Fruit fly (Drosophila melanogaster) whole organism, adult: Measurements from ENCODE around the gene NLaz.

ENCODE experiments used
- CG11617 ChIP-seq: fragments of 200-800 bp; sonication (Bioruptor generic); optimal IDR thresholded peaks from 2 replicates; lab custom pipeline; 2017; ENCODE audit warnings: mild to moderate bottlenecking, missing biosample characterization, missing genetic modification reagents, missing genetic modification characterization
- CG12768 ChIP-seq: fragments of 200-800 bp; sonication (Bioruptor generic); optimal IDR thresholded peaks from 2 replicates; lab custom pipeline; 2017; ENCODE audit warnings: missing biosample characterization, missing genetic modification characterization, mild to moderate bottlenecking, moderate library complexity, missing genetic modification reagents
- CG14711 ChIP-seq: fragments of 200-800 bp; sonication (Bioruptor generic); optimal IDR thresholded peaks from 2 replicates; lab custom pipeline; 2018; ENCODE audit warnings: missing biosample characterization, mild to moderate bottlenecking, missing genetic modification characterization, moderate library complexity
- CG1620 ChIP-seq: fragments of 200-800 bp; sonication (Bioruptor generic); optimal IDR thresholded peaks from 2 replicates; lab custom pipeline; 2016; ENCODE audit warnings: missing biosample characterization, missing genetic modification characterization
- CG33017 ChIP-seq: fragments of 200-800 bp; sonication (Bioruptor generic); optimal IDR thresholded peaks from 2 replicates; lab custom pipeline; 2018; ENCODE audit warnings: missing biosample characterization, mild to moderate bottlenecking, missing genetic modification characterization, moderate library complexity
- CG5204 ChIP-seq: fragments of 200-800 bp; sonication (Bioruptor generic); optimal IDR thresholded peaks from 2 replicates; lab custom pipeline; 2016; ENCODE audit warnings: missing biosample characterization, missing genetic modification characterization
- CG7045 ChIP-seq: fragments of 200-800 bp; sonication (Bioruptor generic); optimal IDR thresholded peaks from 2 replicates; lab custom pipeline; 2017; ENCODE audit warnings: missing biosample characterization, mild to moderate bottlenecking, missing genetic modification characterization
- CG7101 ChIP-seq: fragments of 200-800 bp; sonication (Bioruptor generic); optimal IDR thresholded peaks from 2 replicates; lab custom pipeline; 2018; ENCODE audit warnings: missing biosample characterization, mild to moderate bottlenecking, missing genetic modification characterization, moderate library complexity
- Clk ChIP-seq: fragments of 200-800 bp; sonication (Bioruptor generic); optimal IDR thresholded peaks from 2 replicates; lab custom pipeline; 2017; ENCODE audit warnings: missing biosample characterization, missing genetic modification characterization
- Crg-1 ChIP-seq: fragments of 200-800 bp; sonication (Bioruptor generic); optimal IDR thresholded peaks from 2 replicates; lab custom pipeline; 2016; ENCODE audit warnings: missing biosample characterization, missing genetic modification characterization
- Hr96 ChIP-seq: fragments of 200-800 bp; sonication (Bioruptor generic); optimal IDR thresholded peaks from 2 replicates; lab custom pipeline; 2016; ENCODE audit warnings: missing biosample characterization, missing genetic modification characterization
- Mnt ChIP-seq: fragments of 200-800 bp; sonication (Bioruptor generic); optimal IDR thresholded peaks from 2 replicates; lab custom pipeline; 2016; ENCODE audit warnings: missing biosample characterization, mild to moderate bottlenecking, missing genetic modification characterization
- bab1 ChIP-seq: fragments of 200-800 bp; sonication (Bioruptor generic); optimal IDR thresholded peaks from 3 replicates; lab custom pipeline; 2019; ENCODE audit warnings: missing biosample characterization, mild to moderate bottlenecking, missing genetic modification characterization, moderate library complexity
- cic ChIP-seq: fragments of 200-800 bp; sonication (Bioruptor generic); optimal IDR thresholded peaks from 2 replicates; lab custom pipeline; 2017; ENCODE audit warnings: missing biosample characterization, mild to moderate bottlenecking, missing genetic modification characterization, moderate library complexity
- cnc ChIP-seq, 2 experiments: fragments of >200 bp; optimal IDR thresholded peaks; 2 replicates each; lab custom pipeline; 2017
- kay ChIP-seq: fragments of 200-800 bp; sonication (Bioruptor generic); peaks from one replicate; lab custom pipeline; 2016; ENCODE audit warnings: missing biosample characterization, missing genetic modification characterization, borderline replicate concordance
- ovo ChIP-seq: fragments of 200-800 bp; sonication (Bioruptor generic); optimal IDR thresholded peaks from 2 replicates; lab custom pipeline; 2016; ENCODE audit warnings: missing biosample characterization, missing genetic modification characterization
- pad ChIP-seq: fragments of 200-800 bp; sonication (Bioruptor generic); optimal IDR thresholded peaks from 3 replicates; lab custom pipeline; 2017; ENCODE audit warnings: missing biosample characterization, missing genetic modification characterization, mild to moderate bottlenecking, moderate library complexity, missing genetic modification reagents
- tj ChIP-seq: fragments of 200-800 bp; sonication (Bioruptor generic); optimal IDR thresholded peaks from 3 replicates; lab custom pipeline; 2017; ENCODE audit warnings: missing biosample characterization, mild to moderate bottlenecking, missing genetic modification characterization, moderate library complexity
- toe ChIP-seq: fragments of 200-800 bp; sonication (Bioruptor generic); optimal IDR thresholded peaks from 2 replicates; lab custom pipeline; 2016; ENCODE audit warnings: missing biosample characterization, missing genetic modification characterization

Gene NLaz

dm6 chr2L:1361771-1362632, at the start of gene NLaz:
TSS of gene NLaz (minus strand) at chr2L:1361821.
- peak; percentile 24 for TF ChIP-seq CG5204 (GFP tag; lab: Kevin White, UChicago)
- peak; percentile 58 for TF ChIP-seq Hr96 (GFP tag; lab: Kevin White, UChicago)
- no peak for TF ChIP-seq tj
- TF ChIP-seq kay (GFP tag; lab: Kevin White, UChicago) = no peak
- TF ChIP-seq CG7045 = peak; percentile 16
- no peak for TF ChIP-seq cic (GFP tag; lab: Kevin White, UChicago)
- TF ChIP-seq CG1620 = no peak
- TF ChIP-seq Clk (GFP tag; lab: Kevin White, UChicago) = no peak
- TF ChIP-seq cnc (optimal IDR thresholded peaks at IDR 0.05; lab: Kevin White, UChicago) = no peak
- no peak for TF ChIP-seq ovo (GFP tag; lab: Kevin White, UChicago)
- no peak for TF ChIP-seq pad (GFP tag; lab: Kevin White, UChicago)
- no peak for TF ChIP-seq toe (GFP tag; lab: Kevin White, UChicago)
- no peak for TF ChIP-seq bab1
- TF ChIP-seq Mnt (GFP tag; lab: Kevin White, UChicago) = no peak
- no peak for TF ChIP-seq CG14711 (tag; lab: Kevin White, UChicago)

DNA sequence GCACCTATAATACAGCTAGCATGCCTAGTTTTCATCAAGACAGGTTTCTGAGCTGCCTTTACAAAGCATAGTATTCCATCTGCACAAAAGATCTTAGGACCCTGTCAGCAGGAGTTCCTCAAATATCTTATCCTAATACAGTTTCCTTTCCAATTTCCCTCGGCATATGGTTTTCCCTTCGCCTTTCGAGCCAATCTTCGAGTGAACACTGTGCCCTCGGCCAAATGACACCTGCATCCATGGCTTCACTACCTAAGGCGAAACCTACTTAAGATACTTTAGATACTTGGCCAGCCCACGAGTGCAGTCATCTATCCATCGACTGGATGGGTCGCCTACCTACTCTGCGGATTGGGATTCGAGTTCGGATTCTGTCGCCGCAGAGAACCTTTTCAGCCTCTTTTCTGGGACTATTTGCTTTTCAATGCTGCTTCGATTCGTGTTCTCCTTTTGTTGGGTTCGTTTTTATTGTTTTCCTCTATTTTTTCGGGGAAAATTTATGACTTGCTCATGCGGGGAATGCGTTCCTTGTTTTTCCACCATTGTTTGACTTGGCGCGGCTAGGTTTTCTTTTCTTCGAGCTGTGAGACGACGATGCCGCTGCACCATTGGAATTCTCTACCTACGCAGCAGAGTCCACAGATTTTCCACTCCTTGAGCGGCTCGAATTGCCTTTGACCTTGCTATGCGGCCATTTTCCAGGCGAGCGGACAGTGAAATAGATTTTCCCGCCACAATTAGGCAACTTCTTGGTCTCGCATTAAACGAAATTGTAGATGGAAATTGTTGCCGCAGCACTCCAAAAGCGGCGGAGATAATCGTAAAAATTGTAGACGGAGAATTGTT, 49.4 kb upstream of the NLaz start:
- TF ChIP-seq CG12768 = no peak
- TF ChIP-seq CG7045 = no peak
- TF ChIP-seq bab1 = no peak
- TF ChIP-seq CG33017 (tag; lab: Kevin White, UChicago) = no peak
- TF ChIP-seq Crg-1 (GFP tag; lab: Kevin White, UChicago) = no peak
- TF ChIP-seq cnc (optimal IDR thresholded peaks at IDR 0.05; lab: Kevin White, UChicago) = no peak
- no peak for TF ChIP-seq CG14711 (tag; lab: Kevin White, UChicago)
- no peak for TF ChIP-seq CG7101 (tag; lab: Kevin White, UChicago)
- no peak for TF ChIP-seq kay (GFP tag; lab: Kevin White, UChicago)
- no peak for TF ChIP-seq ovo (GFP tag; lab: Kevin White, UChicago)
- TF ChIP-seq CG11617 = no peak
- no peak for TF ChIP-seq cic (GFP tag; lab: Kevin White, UChicago)
- no peak for TF ChIP-seq Mnt (GFP tag; lab: Kevin White, UChicago)
- TF ChIP-seq Hr96 (GFP tag; lab: Kevin White, UChicago) = no peak
- TF ChIP-seq CG1620 = no peak

DNA sequence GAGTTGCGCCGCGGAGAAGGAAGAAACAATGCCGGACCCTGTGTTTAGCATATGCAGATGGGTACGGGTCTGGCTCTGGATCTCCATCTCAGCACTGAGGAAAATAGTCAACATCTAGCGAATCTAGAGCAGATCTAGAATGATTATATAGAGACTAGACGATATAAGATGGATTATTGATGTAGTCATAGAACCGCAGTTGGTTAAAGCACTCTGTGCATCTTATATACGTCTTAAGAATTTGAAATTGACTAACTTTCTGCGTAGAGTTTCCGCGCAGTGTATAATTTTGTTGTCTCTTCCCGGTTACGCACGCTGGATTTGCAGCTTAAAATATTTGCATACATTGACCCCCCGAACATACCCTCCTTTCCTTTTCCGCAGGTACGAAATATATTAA, 48.1 kb upstream of the NLaz start:
- TF ChIP-seq ovo (GFP tag; lab: Kevin White, UChicago) = no peak
- TF ChIP-seq CG12768 = no peak
- TF ChIP-seq CG33017 (tag; lab: Kevin White, UChicago) = no peak
- TF ChIP-seq cic (GFP tag; lab: Kevin White, UChicago) = no peak
- no peak for TF ChIP-seq CG5204 (GFP tag; lab: Kevin White, UChicago)
- no peak for TF ChIP-seq CG7101 (tag; lab: Kevin White, UChicago)
- no peak for TF ChIP-seq Mnt (GFP tag; lab: Kevin White, UChicago)
- no peak for TF ChIP-seq CG14711 (tag; lab: Kevin White, UChicago)
- no peak for TF ChIP-seq cnc (optimal IDR thresholded peaks at IDR 0.05; lab: Kevin White, UChicago)
- TF ChIP-seq CG11617 = no peak
- TF ChIP-seq Crg-1 (GFP tag; lab: Kevin White, UChicago) = no peak
- TF ChIP-seq Hr96 (GFP tag; lab: Kevin White, UChicago) = no peak
- TF ChIP-seq kay (GFP tag; lab: Kevin White, UChicago) = no peak
- TF ChIP-seq Clk (GFP tag; lab: Kevin White, UChicago) = no peak
- TF ChIP-seq tj = no peak

- TF ChIP-seq CG1620 (no peak), cnc (optimal IDR thresholded peaks at IDR 0.05; lab: Kevin White, UChicago) (no peak), CG33017 (tag; lab: Kevin White, UChicago) (no peak), CG5204 (GFP tag; lab: Kevin White, UChicago) (no peak), Clk (GFP tag; lab: Kevin White, UChicago) (no peak), CG12768 (no peak), CG14711 (tag; lab: Kevin White, UChicago) (no peak), pad (GFP tag; lab: Kevin White, UChicago) (no peak), toe (GFP tag; lab: Kevin White, UChicago) (no peak), kay (GFP tag; lab: Kevin White, UChicago) (no peak), Crg-1 (GFP tag; lab: Kevin White, UChicago) (no peak), Mnt (GFP tag; lab: Kevin White, UChicago) (no peak), tj (no peak), cic (GFP tag; lab: Kevin White, UChicago) (no peak), CG7045 (no peak), ovo (GFP tag; lab: Kevin White, UChicago) (no peak), CG7101 (tag; lab: Kevin White, UChicago) (no peak), bab1 (no peak)
These were observed 44.0 kb upstream of the NLaz start for dm6 chr2L:1405573-1405972.

DNA sequence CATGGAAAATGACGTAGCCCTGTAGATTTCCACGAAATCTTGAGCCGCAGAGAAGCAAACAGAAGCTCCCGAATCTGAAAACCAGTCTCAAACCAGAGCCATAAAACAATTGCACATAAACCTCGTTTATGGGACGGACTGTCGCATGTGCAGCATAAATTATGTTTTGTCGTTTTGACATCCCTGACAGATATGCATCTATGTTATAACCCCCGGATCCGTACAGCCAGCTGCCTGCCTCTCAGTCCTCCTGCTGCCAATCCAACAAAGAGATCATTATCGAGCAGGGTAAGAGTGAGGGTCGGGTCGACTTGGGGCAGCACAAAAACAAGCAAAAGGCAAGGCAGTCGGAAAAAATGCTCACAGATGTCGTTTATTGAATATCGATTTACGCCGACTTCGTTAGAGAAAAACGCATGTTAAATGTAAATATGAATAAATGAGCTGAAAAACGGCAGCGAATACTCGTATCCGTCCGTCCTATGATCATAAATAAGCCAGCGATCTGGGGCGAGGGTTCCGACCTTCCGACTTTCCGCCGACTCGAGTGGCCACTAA, 43.4 kb upstream of the NLaz start:
- no peak for TF ChIP-seq CG7045
- TF ChIP-seq CG11617 = no peak
- TF ChIP-seq ovo (GFP tag; lab: Kevin White, UChicago) = no peak
- no peak for TF ChIP-seq tj
- TF ChIP-seq Clk (GFP tag; lab: Kevin White, UChicago) = no peak
- TF ChIP-seq CG7101 (tag; lab: Kevin White, UChicago) = no peak
